Fruit fly (Drosophila melanogaster) whole organism, embryonic: Measurements from ENCODE around the gene Zwilch.

Experiments used
- Ada2b ChIP-seq: fragments of 200-800 bp; sonication (Bioruptor generic); IDR thresholded peaks from 2 replicates; pipeline ENCODE4 v1.3.6; 2022; ENCODE audit warnings: missing biosample characterization, missing genetic modification characterization
- Atf3 ChIP-seq: fragments of 200-800 bp; sonication (Bioruptor generic); optimal IDR thresholded peaks from 3 replicates; lab custom pipeline; 2016; ENCODE audit warnings: missing biosample characterization, missing genetic modification characterization
- CG33557 ChIP-seq: fragments of 200-800 bp; sonication (Bioruptor generic); optimal IDR thresholded peaks from 2 replicates; lab custom pipeline; 2019; ENCODE audit warnings: missing biosample characterization, mild to moderate bottlenecking, missing genetic modification characterization, moderate library complexity
- CG43689 ChIP-seq: fragments of 200-800 bp; sonication (Bioruptor generic); IDR thresholded peaks from 2 replicates; pipeline ENCODE4 v1.3.6; 2022; ENCODE audit warnings: missing biosample characterization, missing genetic modification characterization
- CG8478 ChIP-seq: fragments of >200 bp; optimal IDR thresholded peaks from 2 replicates; lab custom pipeline; 2018
- Sin3A ChIP-seq: fragments of >200 bp; optimal IDR thresholded peaks from 2 replicates; lab custom pipeline; 2018

DNA sequence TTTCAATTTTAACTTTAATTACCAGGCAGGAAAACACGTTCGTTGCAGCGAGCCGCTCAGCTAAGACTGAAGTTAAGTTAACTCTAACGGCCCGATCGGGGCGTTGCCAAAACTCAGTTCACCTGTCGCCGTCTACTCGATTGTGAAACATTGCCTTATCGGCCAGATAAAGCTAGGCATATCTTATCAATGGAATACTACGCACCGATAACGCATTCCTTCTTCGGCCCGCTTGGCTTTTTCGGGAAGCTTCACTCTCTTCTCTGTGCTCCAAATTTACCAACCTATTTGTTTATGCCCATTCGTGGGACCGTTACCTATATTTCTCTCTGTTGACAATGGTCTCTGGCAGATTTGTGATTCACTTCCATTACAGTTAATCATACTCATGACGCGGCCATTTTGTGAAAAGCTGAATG lies 17.5 kb downstream of the Zwilch start, which contains the start of gene mesh:
- TF ChIP-seq Ada2b (GFP tag; lab: Robert Waterston, UW) (no peak), CG43689 (GFP tag; lab: Robert Waterston, UW) (no peak), Sin3A (no peak), Atf3 (GFP tag; lab: Kevin White, UChicago) (no peak), CG8478 (lab: Kevin White, UChicago) (no peak), CG33557 (no peak)
